Worm (Caenorhabditis elegans): Measurements from ENCODE around the gene Y105C5B.25.
A peak's percentile ranks its signal among the peaks of the same experiment; 100 is the strongest.

The Y105C5B.25 gene

DNA sequence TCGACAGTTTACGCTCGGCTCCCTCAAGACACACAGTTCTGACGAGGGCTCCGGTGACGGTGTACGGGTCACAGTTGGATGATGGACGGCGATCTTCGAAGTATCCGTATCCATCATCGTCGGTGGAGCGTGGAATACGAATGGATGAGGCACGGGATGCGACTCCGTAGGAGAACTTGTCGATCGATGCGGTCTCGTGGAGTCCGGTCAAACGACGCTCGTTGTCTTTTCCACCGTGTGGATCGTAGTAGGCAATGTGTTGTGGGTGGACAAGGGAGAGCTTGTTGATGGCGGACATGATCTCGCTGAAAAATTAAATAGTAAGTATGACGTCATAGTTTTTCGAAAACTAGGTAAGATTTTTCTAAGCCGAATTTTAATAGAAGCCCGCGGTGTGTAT, 21.0 kb upstream of the Y105C5B.25 start:
- TF ChIP-seq ztf-28 (GFP tag; IDR thresholded peaks at IDR 0.05): no peak
- peak; percentile 27 for TF ChIP-seq zim-3 (tag; optimal IDR thresholded peaks at IDR 0.05)
- TF ChIP-seq F39B2.1 (GFP tag; IDR thresholded peaks at IDR 0.05): no peak
- no peak for TF ChIP-seq madf-8 (GFP tag; conservative IDR thresholded peaks at IDR 0.05)
- no peak for TF ChIP-seq Y53F4B.3 (GFP tag; IDR thresholded peaks at IDR 0.05)
- no peak for TF ChIP-seq ztf-22 (GFP tag; optimal IDR thresholded peaks at IDR 0.05)
- TF ChIP-seq F57C9.4 (tag; optimal IDR thresholded peaks at IDR 0.05): no peak
- no peak for TF ChIP-seq somi-1 (GFP tag; optimal IDR thresholded peaks at IDR 0.05)
- no peak for TF ChIP-seq snpc-3.4 (tag; optimal IDR thresholded peaks at IDR 0.05)
- TF ChIP-seq hlh-12 (tag; optimal IDR thresholded peaks at IDR 0.05): no peak
- TF ChIP-seq dpff-1 (tag; optimal IDR thresholded peaks at IDR 0.05): no peak
- no peak for TF ChIP-seq egrh-3 (GFP tag; IDR thresholded peaks at IDR 0.05)
- no peak for TF ChIP-seq sptf-2 (GFP tag; optimal IDR thresholded peaks at IDR 0.05)
- TF ChIP-seq cebp-2 (GFP tag; IDR thresholded peaks at IDR 0.05): 0 out of 2 replicates have a peak, but pooled peaks have one; percentile 61
- TF ChIP-seq nhr-179 (tag; optimal IDR thresholded peaks at IDR 0.05): no peak
- peak; percentile 49; the same call in 1 of the 2 replicates for TF ChIP-seq zfh-2 (GFP tag; conservative IDR thresholded peaks at IDR 0.05)
- no peak for TF ChIP-seq mxl-1 (tag; optimal IDR thresholded peaks at IDR 0.05)
- no peak for TF ChIP-seq tbx-9 (tag; optimal IDR thresholded peaks at IDR 0.05; ENCODE audit: borderline replicate concordance)
- no peak for TF ChIP-seq hsf-1 (GFP tag; IDR thresholded peaks at IDR 0.05)
- TF ChIP-seq lin-26 (GFP tag; IDR thresholded peaks at IDR 0.05): no peak
- TF ChIP-seq akir-1 (GFP tag; optimal IDR thresholded peaks at IDR 0.05): no peak
- no peak for TF ChIP-seq ztf-18 (tag; optimal IDR thresholded peaks at IDR 0.05)
- no peak for TF ChIP-seq nhr-90 (tag; optimal IDR thresholded peaks at IDR 0.05)
- TF ChIP-seq repo-1 (tag; optimal IDR thresholded peaks at IDR 0.05): no peak
- TF ChIP-seq bed-1 (GFP tag; IDR thresholded peaks at IDR 0.05): no peak
- no peak for TF ChIP-seq die-1 (tag; optimal IDR thresholded peaks at IDR 0.05)
- no peak for TF ChIP-seq fkh-3 (tag; optimal IDR thresholded peaks at IDR 0.05)
- TF ChIP-seq nfyb-1 (GFP tag; IDR thresholded peaks at IDR 0.05): peak; percentile 70; the same call in 1 of the 2 replicates
- no peak for TF ChIP-seq ets-4 (GFP tag; optimal IDR thresholded peaks at IDR 0.05)
- no peak for TF ChIP-seq hlh-26 (GFP tag; conservative IDR thresholded peaks at IDR 0.05)
- TF ChIP-seq attf-6 (GFP tag; IDR thresholded peaks at IDR 0.05): no peak
- no peak for TF ChIP-seq unc-130 (GFP tag; optimal IDR thresholded peaks at IDR 0.05)
- no peak for TF ChIP-seq cebp-1 (GFP tag; IDR thresholded peaks at IDR 0.05)
- no peak for TF ChIP-seq cebp-1 (tag; optimal IDR thresholded peaks at IDR 0.05)
- no peak for TF ChIP-seq F37B4.10 (GFP tag; IDR thresholded peaks at IDR 0.05)
- TF ChIP-seq efl-1 (GFP tag; optimal IDR thresholded peaks at IDR 0.05): no peak
- no peak for TF ChIP-seq T26A5.8 (tag; optimal IDR thresholded peaks at IDR 0.05)
- TF ChIP-seq atf-7 (tag; optimal IDR thresholded peaks at IDR 0.05): peak; percentile 71
- TF ChIP-seq F23B12.7 (tag; optimal IDR thresholded peaks at IDR 0.05; ENCODE audit: insufficient read depth): no peak
- no peak for TF ChIP-seq sea-2 (GFP tag; IDR thresholded peaks at IDR 0.05)
- no peak for TF ChIP-seq ama-1 (optimal IDR thresholded peaks at IDR 0.05)
- no peak for TF ChIP-seq ama-1 (GFP tag; optimal IDR thresholded peaks at IDR 0.05)
- no peak for TF ChIP-seq F33H1.4 (GFP tag; IDR thresholded peaks at IDR 0.05)
- no peak for TF ChIP-seq gei-17 (GFP tag; optimal IDR thresholded peaks at IDR 0.05)
- no peak for TF ChIP-seq nhr-27 (tag; optimal IDR thresholded peaks at IDR 0.05)
- no peak; the same call in none of the 2 replicates for TF ChIP-seq Y53G8AR.9 (GFP tag; conservative IDR thresholded peaks at IDR 0.05)
- 0 out of 2 replicates have a peak, but pooled peaks have one; percentile 1 for TF ChIP-seq madf-3 (GFP tag; IDR thresholded peaks at IDR 0.05)
- TF ChIP-seq B0336.3 (GFP tag; IDR thresholded peaks at IDR 0.05): no peak
- no peak for TF ChIP-seq C17E4.6 (GFP tag; IDR thresholded peaks at IDR 0.05)
- TF ChIP-seq K12H6.12 (tag; optimal IDR thresholded peaks at IDR 0.05): no peak
- TF ChIP-seq ccch-3 (GFP tag; optimal IDR thresholded peaks at IDR 0.05): no peak
